Worm (Caenorhabditis elegans) whole organism, early embryonic: ENCODE measurements around the gene ZK1240.1.

Source experiments
- B0310.2 ChIP-seq: sonication (generic microtip); optimal IDR thresholded peaks from 2 replicates; lab custom pipeline; 2016; ENCODE audit warnings: mild to moderate bottlenecking, missing genetic modification characterization, missing compliant biosample characterization
- F13C5.2 ChIP-seq: sonication (generic microtip); optimal IDR thresholded peaks from 2 replicates; lab custom pipeline; 2017; ENCODE audit warnings: mild to moderate bottlenecking, missing genetic modification characterization, inconsistent platforms, missing compliant biosample characterization
- aly-1 ChIP-seq: sonication (generic microtip); optimal IDR thresholded peaks from 2 replicates; lab custom pipeline; 2016; ENCODE audit warnings: missing genetic modification characterization, missing compliant biosample characterization
- ama-1 ChIP-seq: fragments of 150-350 bp; optimal IDR thresholded peaks from 2 replicates; lab custom pipeline; 2014
- ceh-13 ChIP-seq: fragments of 200-800 bp; sonication (Bioruptor generic); optimal IDR thresholded peaks from 2 replicates; lab custom pipeline; 2018; ENCODE audit warnings: mild to moderate bottlenecking, missing genetic modification characterization, missing compliant biosample characterization
- ceh-36 ChIP-seq: sonication (generic microtip); optimal IDR thresholded peaks from 2 replicates; lab custom pipeline; 2016; ENCODE audit warnings: missing genetic modification characterization, inconsistent platforms, missing compliant biosample characterization
- ets-7 ChIP-seq: sonication (generic microtip); optimal IDR thresholded peaks from 2 replicates; lab custom pipeline; 2016; ENCODE audit warnings: missing genotype, missing genetic modification characterization, missing compliant biosample characterization
- flt-1 ChIP-seq: fragments of 200-800 bp; sonication (Bioruptor generic); IDR thresholded peaks from 2 replicates; pipeline ENCODE4 v1.3.6; 2022; ENCODE audit warnings: missing genetic modification characterization, missing compliant biosample characterization
- hmbx-1 ChIP-seq: sonication (generic microtip); optimal IDR thresholded peaks from 2 replicates; lab custom pipeline; 2016; ENCODE audit warnings: mild to moderate bottlenecking, missing genetic modification characterization, missing compliant biosample characterization
- hmg-4 ChIP-seq: fragments of 200-800 bp; sonication (Bioruptor generic); optimal IDR thresholded peaks from 2 replicates; lab custom pipeline; 2018; ENCODE audit warnings: mild to moderate bottlenecking, missing genetic modification characterization, missing compliant biosample characterization
- hnd-1 ChIP-seq: sonication (generic microtip); optimal IDR thresholded peaks from 2 replicates; lab custom pipeline; 2016; ENCODE audit warnings: missing genetic modification characterization, missing compliant biosample characterization
- pes-1 ChIP-seq: fragments of 200-800 bp; sonication (Bioruptor generic); IDR thresholded peaks from 2 replicates; pipeline ENCODE4 v1.3.6; 2022; ENCODE audit warnings: missing genetic modification reagents, missing genetic modification characterization, missing compliant biosample characterization
- scrt-1 ChIP-seq: fragments of 200-800 bp; sonication (Bioruptor generic); IDR thresholded peaks from 2 replicates; pipeline ENCODE4 v1.3.6; 2022; ENCODE audit warnings: missing genetic modification characterization, missing compliant biosample characterization
- tbx-37 ChIP-seq: fragments of 200-800 bp; sonication (Bioruptor generic); conservative IDR thresholded peaks from 2 replicates; pipeline ENCODE4 v1.3.6; 2022; ENCODE audit warnings: missing genetic modification reagents, missing genetic modification characterization, missing compliant biosample characterization

DNA sequence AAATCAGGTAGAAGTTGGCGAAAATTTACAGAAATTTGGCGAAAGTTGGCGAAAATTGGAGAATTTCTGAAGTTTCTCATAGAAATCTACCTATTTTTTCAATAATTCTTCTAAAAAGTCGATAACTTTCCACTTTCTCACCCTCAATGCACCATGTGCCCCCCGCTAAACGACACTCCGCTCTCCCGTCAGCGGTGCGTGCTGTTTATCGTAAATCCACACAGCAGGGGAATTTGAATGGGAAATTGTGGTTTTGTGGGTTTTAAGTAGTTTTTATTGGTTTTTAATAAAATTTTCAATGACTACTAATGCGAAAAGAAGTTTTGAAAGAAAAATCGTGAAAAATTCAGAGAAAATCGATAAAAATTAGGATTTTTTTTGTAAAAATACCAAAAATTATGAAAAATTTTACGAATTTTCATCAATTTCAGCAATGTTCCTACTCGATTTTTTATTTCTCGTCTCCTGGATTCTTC lies 12.8 kb downstream of the ZK1240.1 start, which contains the start of gene F43C11.6:
- TF ChIP-seq scrt-1 (no peak), ama-1 (lab: Kevin White, UChicago) (no peak), ceh-36 (tag; lab: Kevin White, UChicago) (no peak), pes-1 (GFP tag; lab: Robert Waterston, UW) (no peak), hmbx-1 (no peak), hmg-4 (GFP tag; lab: Kevin White, UChicago) (no peak), flt-1 (GFP tag; lab: Robert Waterston, UW) (no peak), ets-7 (tag; lab: Kevin White, UChicago) (no peak), hnd-1 (tag; lab: Kevin White, UChicago) (no peak), B0310.2 (tag; lab: Kevin White, UChicago) (no peak), aly-1 (tag; lab: Kevin White, UChicago) (no peak), tbx-37 (GFP tag; lab: Robert Waterston, UW) (no peak), F13C5.2 (no peak), ceh-13 (no peak)
